Worm (Caenorhabditis elegans) whole organism, L4 larva: Measurements from ENCODE around the gene F45E10.2.

ENCODE experiments used
- F26F4.8 ChIP-seq: fragments of 200-800 bp; sonication (Bioruptor generic); conservative IDR thresholded peaks from 2 replicates; pipeline ENCODE4 v1.3.6; 2022; ENCODE audit warnings: missing genetic modification characterization, missing compliant biosample characterization
- daf-12 ChIP-seq: fragments of 150-350 bp; optimal IDR thresholded peaks from 2 replicates; lab custom pipeline; 2014; ENCODE audit warnings: missing biosample characterization, missing genetic modification reagents, missing genetic modification characterization
- egl-27 ChIP-seq: sonication (generic microtip); optimal IDR thresholded peaks from 3 replicates; lab custom pipeline; 2017; ENCODE audit warnings: missing biosample characterization, missing genetic modification reagents, missing genetic modification characterization
- hlh-30 ChIP-seq: sonication (generic microtip); optimal IDR thresholded peaks from 2 replicates; lab custom pipeline; 2017; ENCODE audit warnings: antibody characterized with exemption, mild to moderate bottlenecking, missing genetic modification characterization, missing compliant biosample characterization; ENCODE audit not compliant: insufficient read depth
- hmg-1.1 ChIP-seq: fragments of 200-800 bp; sonication (Bioruptor generic); IDR thresholded peaks from 2 replicates; pipeline ENCODE4 v1.3.6; 2022; ENCODE audit warnings: missing genetic modification reagents, missing genetic modification characterization, missing compliant biosample characterization
- lin-15B ChIP-seq: fragments of 150-350 bp; sonication (generic microtip); optimal IDR thresholded peaks from 3 replicates; lab custom pipeline; 2014; ENCODE audit warnings: missing biosample characterization, missing genetic modification characterization
- lin-39 ChIP-seq: fragments of 150-350 bp; optimal IDR thresholded peaks from 2 replicates; lab custom pipeline; 2014; ENCODE audit warnings: missing biosample characterization, missing genetic modification reagents, missing genetic modification characterization
- lsy-2 ChIP-seq, 2 experiments: fragments of 150-350 bp in 1 of 2; sonication (generic microtip) in 1 of 2; optimal IDR thresholded peaks; 2 replicates each; lab custom pipeline; 2014 to 2017; ENCODE audit warnings: missing biosample characterization in 2 of 2, missing genetic modification characterization in 2 of 2
- madf-9 ChIP-seq: fragments of 200-800 bp; sonication (Bioruptor generic); conservative IDR thresholded peaks from 2 replicates; pipeline ENCODE4 v1.3.6; 2022; ENCODE audit warnings: missing genetic modification reagents, missing genetic modification characterization, missing compliant biosample characterization
- nhr-42 ChIP-seq: fragments of 200-800 bp; sonication (Bioruptor generic); IDR thresholded peaks from 2 replicates; pipeline ENCODE4 v1.3.6; 2022; ENCODE audit warnings: missing genetic modification characterization, missing compliant biosample characterization
- snpc-4 ChIP-seq: fragments of 150-350 bp; optimal IDR thresholded peaks from 2 replicates; lab custom pipeline; 2014; ENCODE audit warnings: missing biosample characterization, missing genetic modification characterization
- unc-62 ChIP-seq, 3 experiments: fragments of 150-350 bp in 1 of 3; sonication (generic microtip); optimal IDR thresholded peaks in 2 of 3; peaks in 1 of 3; 1 replicate in 1 of 3; 2 replicates in 2 of 3; lab custom pipeline; 2014 to 2017; ENCODE audit warnings: missing biosample characterization in 3 of 3, missing genetic modification characterization in 3 of 3, missing genetic modification reagents in 3 of 3, missing genotype in 1 of 3
- ztf-7 ChIP-seq: fragments of 150-350 bp; optimal IDR thresholded peaks from 2 replicates; lab custom pipeline; 2014; ENCODE audit warnings: missing biosample characterization, missing genetic modification characterization

DNA sequence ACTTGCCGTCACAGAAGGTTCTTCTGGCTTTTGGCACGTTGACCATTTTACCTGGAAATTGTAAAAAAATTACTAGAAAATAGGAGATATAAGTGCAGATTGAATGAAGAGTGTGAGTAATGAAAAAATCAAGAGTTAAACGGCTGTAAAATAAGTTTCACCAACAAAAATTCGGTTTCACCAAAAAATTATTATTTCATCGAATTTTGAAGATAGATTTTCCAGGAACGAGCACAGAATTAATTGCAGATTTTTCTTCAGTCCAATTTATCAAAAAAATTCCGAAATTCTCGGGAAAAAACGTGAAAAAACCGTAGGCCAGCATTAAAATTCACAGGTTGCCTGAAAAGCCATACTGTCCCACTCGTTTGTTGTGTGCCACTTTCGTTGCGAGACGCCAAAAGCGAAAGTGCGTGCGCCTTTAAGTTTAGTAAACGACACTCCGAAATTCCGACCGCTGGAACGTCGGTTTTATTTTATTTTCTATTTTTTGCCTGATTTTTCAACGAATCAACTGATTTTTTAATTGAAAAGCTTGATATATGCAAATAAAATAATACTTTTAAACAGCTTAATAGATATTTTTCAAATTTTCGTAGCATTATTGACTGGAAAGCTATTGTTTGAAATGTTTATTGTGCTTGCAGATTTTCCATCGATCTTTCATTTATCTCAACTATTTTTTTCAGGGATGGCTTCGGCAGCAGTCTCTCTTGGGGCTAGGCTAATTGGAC, 42.2 kb upstream of the F45E10.2 start, which contains the start of the genes rpl-36.A and nuo-1:
- TF ChIP-seq hlh-30 (tag; lab: Kevin White, UChicago) (peak; percentile 76), snpc-4 (tag; lab: Kevin White, UChicago) (no peak), hmg-1.1 (peak; percentile 72), nhr-42 (GFP tag; lab: Robert Waterston, UW) (no peak), ztf-7 (tag; lab: Kevin White, UChicago) (no peak), daf-12 (tag; lab: Kevin White, UChicago) (no peak), madf-9 (GFP tag; lab: Robert Waterston, UW) (no peak), unc-62 (GFP tag; optimal IDR thresholded peaks at IDR 0.05 in 1 of 2; lab: Kevin White, UChicago) (peak in 1 of 2 experiments; percentile 50), unc-62 (tag; optimal IDR thresholded peaks at IDR 0.05; lab: Kevin White, UChicago) (no peak), lin-15B (tag; lab: Kevin White, UChicago) (no peak), F26F4.8 (GFP tag; lab: Robert Waterston, UW) (no peak), egl-27 (no peak), lsy-2 (tag; optimal IDR thresholded peaks at IDR 0.05; lab: Kevin White, UChicago) (peak; percentile 91 to 99), lin-39 (tag; lab: Kevin White, UChicago) (no peak)
